Worm (Caenorhabditis elegans) whole organism, L3 larva: ENCODE results near the gene srt-45.

Experiments
- ama-1 ChIP-seq: fragments of 150-350 bp; optimal IDR thresholded peaks from 2 replicates; lab custom pipeline; 2018
- ceh-28 ChIP-seq: fragments of 150-350 bp; optimal IDR thresholded peaks from 2 replicates; lab custom pipeline; 2014; ENCODE audit warnings: missing biosample characterization, missing genetic modification reagents, missing genetic modification characterization
- elt-2 ChIP-seq: sonication (generic microtip); optimal IDR thresholded peaks from 2 replicates; lab custom pipeline; 2016; ENCODE audit warnings: missing genetic modification reagents, mild to moderate bottlenecking, missing genetic modification characterization, missing compliant biosample characterization
- nhr-23 ChIP-seq: fragments of 150-350 bp; optimal IDR thresholded peaks from 2 replicates; lab custom pipeline; 2014; ENCODE audit warnings: missing biosample characterization, missing genetic modification reagents, missing genetic modification characterization
- nhr-237 ChIP-seq: fragments of 150-350 bp; optimal IDR thresholded peaks from 2 replicates; lab custom pipeline; 2014; ENCODE audit warnings: missing biosample characterization, missing genetic modification characterization
- nhr-67 ChIP-seq: fragments of 150-350 bp; optimal IDR thresholded peaks from 2 replicates; lab custom pipeline; 2014; ENCODE audit warnings: missing biosample characterization, missing genetic modification characterization
- pqm-1 ChIP-seq: fragments of 150-350 bp; optimal IDR thresholded peaks from 2 replicates; lab custom pipeline; 2017; ENCODE audit warnings: missing biosample characterization, missing genetic modification characterization, inconsistent platforms
- zag-1 ChIP-seq: fragments of 150-350 bp; optimal IDR thresholded peaks from 2 replicates; lab custom pipeline; 2014; ENCODE audit warnings: missing biosample characterization, missing genetic modification characterization

Gene srt-45

DNA sequence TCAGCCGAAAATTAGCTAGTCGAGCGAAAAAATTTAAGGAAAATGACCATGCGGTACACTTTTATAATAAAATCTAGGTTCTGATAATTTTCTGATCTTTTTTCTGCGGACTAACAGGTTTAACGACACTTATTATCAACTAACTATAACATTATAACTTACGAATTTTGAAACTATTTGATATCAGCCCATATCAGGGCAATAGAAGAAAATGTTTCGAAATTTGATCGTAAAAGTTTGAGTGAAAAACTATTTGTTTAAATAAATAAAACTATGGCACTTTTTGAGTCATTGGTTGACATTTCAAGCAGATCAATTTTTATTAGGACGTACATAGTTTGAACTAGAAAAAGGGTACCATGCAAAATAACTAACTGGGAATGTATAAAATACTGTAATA, 46.9 kb downstream of the srt-45 start, which contains the start of gene pcp-4:
Gene pcp-4, minus strand, starts transcription at position 197 of the 400 bp plus-strand sequence.
- no peak for TF ChIP-seq zag-1 (tag; lab: Kevin White, UChicago)
- peak; percentile 55 for TF ChIP-seq elt-2
- TF ChIP-seq pqm-1 = peak; percentile 14
- no peak for TF ChIP-seq nhr-67 (tag; lab: Kevin White, UChicago)
- TF ChIP-seq nhr-237 (tag; lab: Kevin White, UChicago) = no peak

DNA sequence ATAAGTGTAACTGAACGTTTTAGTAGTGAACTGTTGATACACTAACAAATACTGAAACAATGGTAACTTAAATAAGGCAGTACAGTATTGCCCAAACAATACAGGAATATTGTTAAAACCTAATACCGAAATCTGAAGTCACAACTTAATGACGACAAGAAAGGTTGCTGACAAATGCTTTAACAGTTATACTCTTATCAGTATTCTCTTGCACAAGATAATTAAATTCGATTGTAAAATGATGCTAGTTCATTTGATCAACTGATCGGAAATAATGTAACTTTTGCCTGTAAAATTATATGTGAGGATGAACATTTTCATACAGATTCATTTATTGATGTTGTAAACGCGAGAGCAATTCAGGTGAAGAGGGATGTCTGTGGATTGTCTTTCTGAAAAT, 47.7 kb downstream of the srt-45 start:
- TF ChIP-seq ama-1 (lab: Kevin White, UChicago) (no peak), elt-2 (peak; percentile 47), nhr-67 (tag; lab: Kevin White, UChicago) (no peak), ceh-28 (tag; lab: Kevin White, UChicago) (no peak), pqm-1 (peak; percentile 5), nhr-23 (tag; lab: Kevin White, UChicago) (no peak)
